Worm (Caenorhabditis elegans): ENCODE results near the gene cest-3.

Gene cest-3

DNA sequence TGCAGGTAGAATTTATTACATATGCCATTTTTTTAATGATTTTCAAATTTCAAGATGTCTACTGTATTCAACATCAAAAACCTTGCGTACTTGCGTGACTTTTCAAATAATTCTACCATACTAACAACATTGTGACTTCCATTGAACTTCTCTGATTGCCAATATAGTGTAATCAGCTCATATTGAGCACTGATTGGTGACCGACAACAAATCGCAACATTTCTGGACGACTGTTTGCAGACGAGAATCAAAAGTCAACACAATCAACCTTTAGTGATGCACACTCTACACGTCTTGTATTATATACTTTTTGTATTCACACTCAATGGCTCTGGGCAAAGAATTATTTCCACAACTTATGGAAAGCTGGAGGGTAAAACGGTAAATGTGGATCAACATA lies at the start of gene cest-3:
cest-3 (plus strand) TSS at position 190 of the 400 bp plus-strand sequence.
- no peak for TF ChIP-seq unc-62 (GFP tag; optimal IDR thresholded peaks at IDR 0.05)

DNA sequence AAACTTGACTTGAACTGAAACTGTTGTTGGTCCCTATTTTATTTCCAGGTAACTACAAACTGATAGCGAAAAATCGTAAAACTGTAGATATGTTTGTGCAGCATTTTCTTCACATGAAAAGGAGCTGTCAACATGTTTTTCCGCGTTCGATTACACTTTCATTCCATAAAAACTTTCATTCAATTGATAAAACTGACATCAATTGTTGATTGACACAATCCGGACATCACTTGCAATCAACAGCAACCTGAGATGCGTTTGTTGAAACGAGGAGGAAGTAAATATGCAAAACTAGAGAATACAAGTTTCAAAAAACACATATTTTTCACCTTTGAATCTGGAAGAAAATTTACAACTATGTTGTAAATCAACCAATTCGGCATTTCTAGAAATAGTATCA lies 44.1 kb upstream of the cest-3 start:
- no peak for TF ChIP-seq unc-62 (GFP tag; optimal IDR thresholded peaks at IDR 0.05)

DNA sequence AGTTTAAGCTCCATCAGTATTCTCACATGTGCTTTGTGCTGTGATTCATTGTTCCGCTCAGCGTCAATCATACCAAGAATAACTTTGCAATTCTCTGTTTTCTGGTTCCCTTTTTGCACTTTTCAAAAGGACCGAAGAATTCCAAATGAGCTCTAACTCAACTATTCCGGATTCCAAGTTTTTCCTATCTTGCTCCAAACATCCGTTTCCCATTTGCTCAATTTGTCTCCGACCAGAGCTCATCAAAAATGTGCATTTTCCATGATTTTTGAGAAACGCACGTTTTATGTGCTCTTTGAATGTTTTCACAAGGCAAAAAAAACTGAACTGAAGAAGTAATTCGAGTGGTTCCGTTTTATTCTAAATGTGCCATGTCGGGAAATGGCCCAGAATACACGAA lies 43.1 kb upstream of the cest-3 start:
- no peak for TF ChIP-seq unc-62 (GFP tag; optimal IDR thresholded peaks at IDR 0.05)

DNA sequence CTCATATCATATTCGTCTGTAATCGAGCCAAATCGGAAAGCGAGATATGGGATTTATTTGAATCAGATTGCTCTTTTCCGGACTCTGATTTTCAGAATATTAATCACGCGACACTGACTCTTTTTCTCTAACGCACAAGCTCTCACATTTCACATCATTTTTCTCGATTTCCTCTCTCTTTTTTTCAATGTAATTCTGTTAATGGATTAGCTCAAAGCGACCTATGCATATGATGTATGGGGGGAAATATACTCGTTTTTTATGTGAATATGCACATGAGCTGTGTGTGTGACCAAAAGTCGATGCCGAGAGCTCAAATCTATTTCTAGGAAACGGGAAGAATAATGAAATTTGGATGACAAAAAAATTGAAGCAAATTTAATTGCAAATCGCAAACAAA lies 40.9 kb upstream of the cest-3 start:
- no peak for TF ChIP-seq unc-62 (GFP tag; optimal IDR thresholded peaks at IDR 0.05)

DNA sequence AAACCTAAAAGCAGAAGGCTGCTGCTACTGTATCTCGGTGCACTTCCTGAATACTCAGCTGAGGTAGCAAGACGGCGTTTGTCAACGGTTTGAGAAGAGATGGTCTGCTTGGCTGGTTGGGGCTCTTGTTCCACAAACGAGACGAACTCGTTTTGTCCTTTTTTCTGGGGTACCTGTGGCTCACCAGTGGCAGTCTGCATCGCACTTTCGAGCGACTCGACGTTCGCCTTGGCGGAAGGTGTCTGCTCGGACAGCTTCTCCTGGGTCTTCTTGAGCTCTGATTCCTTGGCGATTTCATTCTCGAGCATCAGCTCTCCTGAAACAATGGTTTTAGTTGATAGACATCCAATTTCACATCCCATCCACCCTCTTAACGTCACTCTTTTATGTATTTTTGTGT lies 40.0 kb upstream of the cest-3 start:
- TF ChIP-seq unc-62 (GFP tag; optimal IDR thresholded peaks at IDR 0.05), result no peak

DNA sequence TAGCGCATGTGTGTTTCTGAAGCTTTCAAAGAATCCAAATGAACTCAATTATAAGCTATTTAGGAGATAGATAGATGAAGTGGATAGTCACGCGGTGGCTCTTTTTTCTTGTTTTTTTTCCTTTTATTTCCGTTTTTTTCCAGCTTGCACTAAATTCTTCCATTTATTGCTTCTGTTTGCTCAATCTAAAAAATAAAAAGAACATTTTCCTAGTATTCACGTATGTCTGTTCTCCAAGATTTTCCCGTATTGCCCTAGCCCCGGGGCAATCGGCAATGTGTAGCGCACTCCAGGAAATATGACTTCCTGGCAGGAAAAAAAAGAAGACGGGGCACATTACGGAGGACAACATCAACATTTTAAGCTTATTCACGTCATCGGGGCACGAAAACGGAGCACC lies 39.6 kb upstream of the cest-3 start:
- no peak for TF ChIP-seq unc-62 (GFP tag; optimal IDR thresholded peaks at IDR 0.05)

DNA sequence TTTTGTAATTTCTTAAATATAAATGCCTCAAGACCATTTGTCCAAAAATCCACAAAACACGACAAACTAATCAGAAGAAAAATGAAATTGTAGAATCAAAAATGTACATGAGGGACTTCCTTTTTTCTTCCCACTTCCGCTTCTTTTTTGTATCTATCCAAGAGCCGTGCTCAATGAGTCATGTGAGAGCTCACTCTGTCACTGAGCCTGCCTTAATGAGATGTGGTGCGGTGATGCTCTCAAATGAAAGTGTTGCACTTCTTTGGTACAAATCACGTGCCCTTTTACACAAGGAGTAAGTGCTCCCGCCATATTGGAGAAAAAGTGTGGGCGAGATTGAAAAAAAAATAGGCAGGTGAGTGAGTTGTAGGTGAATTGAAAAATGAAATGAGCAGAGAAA lies 37.1 kb upstream of the cest-3 start:
- no peak for TF ChIP-seq unc-62 (GFP tag; optimal IDR thresholded peaks at IDR 0.05)

DNA sequence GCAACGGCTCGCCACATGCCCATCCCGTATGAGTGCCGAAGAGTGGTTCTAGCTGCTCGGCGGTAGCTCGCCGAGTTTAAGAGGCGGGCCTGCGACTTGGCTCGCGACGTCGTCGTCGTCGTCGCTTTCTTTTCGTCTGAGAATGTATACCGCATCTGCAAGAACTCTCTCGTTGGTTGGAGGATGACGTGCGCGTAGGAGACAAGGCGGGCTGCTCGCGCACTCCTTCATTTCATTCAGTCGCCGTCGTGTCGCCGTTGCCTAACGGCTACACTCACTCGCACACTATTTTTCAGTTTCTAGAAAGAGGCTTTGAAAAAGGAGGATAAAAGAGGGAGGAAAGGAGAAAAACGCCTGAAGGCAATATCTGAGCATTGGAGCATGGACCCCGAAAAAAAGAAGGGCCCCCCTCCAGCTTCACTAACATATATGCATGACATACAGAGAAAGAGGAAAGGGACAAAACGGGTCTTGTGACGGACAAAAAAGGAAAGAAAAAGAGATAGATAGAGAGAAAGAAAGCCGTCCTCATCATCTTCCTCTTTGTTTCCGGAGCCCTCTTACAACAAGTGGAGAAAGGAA lies 35.9 kb upstream of the cest-3 start:
- TF ChIP-seq unc-62 (GFP tag; optimal IDR thresholded peaks at IDR 0.05), result no peak

DNA sequence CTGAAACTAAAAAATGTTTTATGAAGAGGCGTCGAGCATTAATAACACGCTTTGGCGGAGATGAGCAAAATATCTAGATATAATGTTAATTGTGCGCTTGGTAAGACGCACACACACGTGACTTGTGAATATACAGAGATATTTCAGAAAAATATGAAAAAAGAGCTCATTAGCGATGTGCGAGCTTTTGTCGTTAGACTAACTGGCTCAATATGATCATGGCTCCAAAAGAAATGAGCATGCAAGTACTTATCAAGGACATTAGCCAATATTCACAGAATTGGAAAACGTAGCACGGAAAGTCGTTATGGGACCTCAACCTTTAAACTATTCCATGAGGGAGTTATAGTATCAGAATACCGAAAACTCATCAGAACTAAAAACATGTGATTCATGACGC lies 34.4 kb upstream of the cest-3 start:
- TF ChIP-seq unc-62 (GFP tag; optimal IDR thresholded peaks at IDR 0.05), result no peak

DNA sequence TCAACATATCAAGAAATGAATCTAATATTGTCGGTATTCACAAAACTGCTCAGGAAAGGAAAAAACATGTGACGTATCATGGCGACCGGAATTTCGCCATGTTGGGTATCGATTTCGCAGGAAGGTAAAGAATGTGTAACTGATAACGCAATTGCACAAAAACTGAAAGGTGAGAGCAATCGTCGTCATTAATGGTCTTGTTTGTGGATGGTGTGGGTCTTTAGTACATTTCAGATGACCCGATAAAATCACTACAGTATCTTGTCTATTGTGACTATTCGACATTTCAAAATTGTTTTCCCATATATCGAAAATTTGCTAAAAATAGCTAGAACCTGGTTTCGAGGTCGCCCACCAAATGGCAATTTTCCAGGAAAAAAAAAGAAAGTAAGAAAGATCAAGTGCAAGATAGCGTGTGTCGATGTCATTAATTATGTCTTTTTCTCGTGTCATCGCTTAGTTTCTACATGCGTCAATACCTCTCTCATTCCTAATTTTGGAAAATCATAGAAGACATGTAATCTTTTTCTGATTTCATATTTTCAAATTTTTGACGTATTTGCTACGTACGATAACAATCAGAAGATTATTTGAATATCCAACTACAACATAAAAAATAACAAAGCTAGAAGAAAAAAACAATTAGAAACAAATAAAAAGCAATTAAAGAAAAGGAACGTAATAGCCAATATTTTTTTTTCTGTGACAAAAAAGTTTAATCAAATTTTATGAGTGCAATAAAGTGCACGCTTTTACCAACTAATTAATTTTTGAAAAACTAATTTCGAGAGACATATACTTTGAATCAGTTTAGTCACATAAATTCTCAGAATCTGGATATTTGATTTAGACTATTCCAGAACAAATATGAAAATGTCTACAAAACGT lies 31.1 kb upstream of the cest-3 start:
- no peak for TF ChIP-seq unc-62 (GFP tag; optimal IDR thresholded peaks at IDR 0.05)

DNA sequence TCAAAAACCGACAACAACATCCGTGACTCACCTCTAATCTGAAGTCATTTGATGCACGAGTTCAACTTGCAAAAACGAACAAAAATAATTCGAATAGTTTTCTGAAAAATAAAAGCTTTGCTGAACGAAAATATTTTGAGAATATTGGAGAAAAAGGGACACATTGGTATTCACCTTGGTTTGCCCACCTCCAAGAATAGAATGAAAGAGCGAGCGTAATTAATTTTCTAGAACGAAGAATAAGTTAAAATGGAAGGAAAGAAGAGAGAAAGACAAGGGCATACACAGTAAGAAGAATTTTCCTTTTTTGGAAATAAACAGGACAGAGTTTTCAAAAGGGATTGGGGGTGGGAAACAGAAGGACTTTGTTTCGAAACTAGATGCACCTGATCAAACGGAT lies 28.6 kb upstream of the cest-3 start, which contains the start of gene cab-1:
cab-1 (minus strand) TSS at position 101 of the 400 bp plus-strand sequence.
- TF ChIP-seq unc-62 (GFP tag; optimal IDR thresholded peaks at IDR 0.05), result no peak

DNA sequence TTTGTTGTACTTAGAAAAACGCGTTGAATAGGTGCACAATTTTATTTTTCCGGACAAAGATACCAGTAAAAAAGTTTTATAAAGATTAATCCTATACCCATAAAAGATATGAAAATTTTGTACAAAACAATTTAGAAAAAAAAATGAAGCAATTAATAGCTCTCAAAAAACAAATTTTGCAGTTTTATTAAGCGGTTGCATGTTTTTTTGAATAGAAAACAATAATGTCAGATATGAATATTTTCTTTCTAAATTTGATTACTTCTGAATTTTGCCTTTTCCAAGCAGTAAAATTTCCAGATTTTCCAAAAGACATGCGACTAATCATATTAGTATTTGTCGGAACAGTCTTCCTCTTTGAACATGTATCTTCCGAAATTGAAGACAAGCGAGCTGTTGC lies 24.5 kb upstream of the cest-3 start, which contains the start of gene C23H4.8:
C23H4.8 (plus strand) TSS at position 301 of the 400 bp plus-strand sequence.
- no peak for TF ChIP-seq unc-62 (GFP tag; optimal IDR thresholded peaks at IDR 0.05)

DNA sequence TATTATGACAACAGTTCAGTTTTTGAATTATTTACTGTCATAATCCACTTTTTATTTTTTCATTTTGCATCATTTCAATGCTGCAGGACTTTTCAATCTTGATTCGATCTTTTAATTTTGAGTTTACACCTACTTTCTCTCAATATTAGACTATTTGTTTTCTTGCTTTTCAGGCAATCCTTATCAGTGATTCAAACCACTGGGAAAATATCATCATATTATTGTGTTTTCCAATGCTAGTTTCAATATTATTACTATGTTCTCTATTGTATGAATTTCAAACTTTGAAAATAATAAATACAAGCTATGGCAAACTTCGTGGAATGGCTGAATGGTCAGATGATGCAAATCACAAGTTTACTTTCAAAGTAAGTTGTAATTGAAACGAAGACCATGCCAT lies 22.0 kb upstream of the cest-3 start, which contains the start of gene cest-8:
cest-8 (plus strand) TSS at position 184 of the 400 bp plus-strand sequence.
- no peak for TF ChIP-seq unc-62 (GFP tag; optimal IDR thresholded peaks at IDR 0.05)

DNA sequence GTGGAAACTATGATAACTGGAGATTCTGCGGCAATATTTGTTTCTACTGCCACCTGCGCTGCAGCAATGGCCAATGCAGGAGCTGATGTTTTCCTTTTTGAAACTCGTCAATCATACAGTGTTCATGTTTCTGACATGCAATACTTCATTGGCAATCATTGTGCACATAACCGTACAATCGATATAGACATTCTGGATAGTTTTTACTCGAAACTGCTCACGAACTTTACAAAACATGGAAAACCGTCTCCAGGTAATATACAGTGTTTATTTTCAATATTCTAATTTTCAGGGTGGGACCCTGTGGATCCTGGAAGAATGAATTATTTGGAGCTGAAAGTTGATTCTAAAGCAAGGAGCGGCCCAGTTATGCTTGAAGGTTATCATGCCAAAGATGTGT lies 19.6 kb upstream of the cest-3 start, which contains the start of gene cest-9.2:
cest-9.2 (plus strand) TSS at position 301 of the 400 bp plus-strand sequence.
- TF ChIP-seq unc-62 (GFP tag; optimal IDR thresholded peaks at IDR 0.05), result no peak

DNA sequence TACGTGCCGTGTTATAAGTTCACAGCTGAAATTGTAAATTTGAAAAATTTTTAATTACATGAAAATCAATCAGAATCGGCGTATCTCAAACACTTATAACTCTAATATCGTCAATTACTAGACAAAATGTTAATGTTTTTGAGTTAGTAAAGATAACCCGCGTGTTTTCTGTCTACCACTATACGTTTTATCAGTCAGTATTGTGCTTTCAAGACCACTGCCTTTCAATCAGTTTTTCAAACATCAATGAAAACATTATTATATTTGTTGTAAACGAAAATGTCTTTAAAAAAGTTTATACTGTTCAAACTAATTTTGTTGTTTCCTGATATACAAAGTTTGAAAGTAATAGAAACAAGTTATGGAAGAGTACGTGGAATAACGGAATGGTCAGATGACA lies 18.7 kb upstream of the cest-3 start:
- no peak for TF ChIP-seq unc-62 (GFP tag; optimal IDR thresholded peaks at IDR 0.05)

DNA sequence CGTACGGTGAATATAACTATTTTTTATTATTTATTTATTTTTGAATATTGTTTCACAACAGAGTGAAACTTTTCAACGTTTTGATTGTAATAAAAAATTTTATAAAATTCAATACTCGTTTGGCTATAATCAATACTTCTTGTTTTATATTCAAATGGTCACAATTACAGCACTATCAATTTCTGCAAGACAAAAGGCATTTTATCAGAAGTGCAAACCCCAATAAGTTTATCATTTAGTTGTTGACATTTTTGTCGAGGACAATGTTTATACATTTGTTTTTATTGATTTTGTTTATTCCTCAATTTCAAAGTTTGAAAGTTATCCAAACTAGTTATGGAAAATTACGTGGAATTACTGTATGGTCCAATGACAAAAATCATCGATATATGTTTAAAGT lies 15.5 kb upstream of the cest-3 start, which contains the start of gene cest-9.1:
cest-9.1 (plus strand) TSS at position 213 of the 400 bp plus-strand sequence.
- TF ChIP-seq unc-62 (GFP tag; optimal IDR thresholded peaks at IDR 0.05), result no peak

DNA sequence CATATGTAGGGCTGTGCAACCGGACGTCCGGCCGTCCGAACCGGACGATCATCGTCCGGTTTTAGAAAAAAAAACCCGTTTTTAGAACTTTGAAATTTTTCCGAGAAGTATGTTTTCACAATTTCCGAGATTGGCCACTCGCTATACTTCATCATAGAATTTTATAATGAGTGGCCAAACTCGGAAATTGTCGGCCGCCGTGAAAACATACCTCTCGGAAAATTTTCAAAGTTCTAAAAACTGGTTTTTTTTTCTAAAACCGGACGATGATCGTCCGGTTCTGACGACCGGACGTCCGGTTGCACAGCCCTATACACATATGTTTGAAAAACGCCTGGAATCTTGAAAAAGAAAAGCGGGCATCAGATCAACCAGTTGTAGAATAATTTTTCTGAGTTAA lies 14.3 kb upstream of the cest-3 start:
- TF ChIP-seq unc-62 (GFP tag; optimal IDR thresholded peaks at IDR 0.05), result no peak

Data from whole organism, dauer.